Fruit fly (Drosophila melanogaster) whole organism, wandering third instar larva: Measurements from ENCODE around the gene beag.

Experiments
- Abd-B ChIP-seq: fragments of >200 bp; optimal IDR thresholded peaks from 2 replicates; lab custom pipeline; 2017; ENCODE audit warnings: missing biosample characterization, missing genetic modification characterization
- CG32264 ChIP-seq: fragments of 200-800 bp; sonication (Bioruptor generic); optimal IDR thresholded peaks from 2 replicates; lab custom pipeline; 2016; ENCODE audit warnings: missing biosample characterization, missing genetic modification characterization
- CG9705 ChIP-seq: fragments of 200-800 bp; sonication (Bioruptor generic); optimal IDR thresholded peaks from 2 replicates; lab custom pipeline; 2018; ENCODE audit warnings: missing biosample characterization, mild to moderate bottlenecking, missing genetic modification characterization
- CrebA ChIP-seq: fragments of 200-800 bp; sonication (Bioruptor generic); optimal IDR thresholded peaks from 2 replicates; lab custom pipeline; 2016; ENCODE audit warnings: missing biosample characterization, mild to moderate bottlenecking, missing genetic modification characterization, borderline replicate concordance
- Dfd ChIP-seq: fragments of >200 bp; optimal IDR thresholded peaks from 2 replicates; lab custom pipeline; 2017; ENCODE audit warnings: missing biosample characterization, missing genetic modification characterization
- Dif ChIP-seq: fragments of 200-275, 200-300 bp; sonication (Bioruptor generic); optimal IDR thresholded peaks from 2 replicates; lab custom pipeline; 2018; ENCODE audit warnings: missing biosample characterization, missing genetic modification characterization; ENCODE audit not compliant: partially characterized antibody
- HLH106 ChIP-seq: fragments of 200-800 bp; optimal IDR thresholded peaks from 3 replicates; lab custom pipeline; 2019; ENCODE audit warnings: missing biosample characterization, mild to moderate bottlenecking, missing genetic modification characterization, moderate library complexity
- Hnf4 ChIP-seq: fragments of 200-800 bp; sonication (Bioruptor generic); optimal IDR thresholded peaks from 2 replicates; lab custom pipeline; 2016; ENCODE audit warnings: missing biosample characterization, mild to moderate bottlenecking, missing genetic modification characterization
- Hr78 ChIP-seq: fragments of >200 bp; optimal IDR thresholded peaks from 2 replicates; lab custom pipeline; 2017; ENCODE audit warnings: missing biosample characterization, missing genetic modification characterization
- Hr83 ChIP-seq: fragments of 200-300 bp; sonication (Bioruptor generic); optimal IDR thresholded peaks from 2 replicates; lab custom pipeline; 2016; ENCODE audit warnings: missing biosample characterization, mild to moderate bottlenecking, missing genetic modification characterization, moderate library complexity; ENCODE audit not compliant: poor library complexity, severe bottlenecking
- Jra ChIP-seq: sonication (Bioruptor generic); optimal IDR thresholded peaks from 2 replicates; lab custom pipeline; 2016; ENCODE audit warnings: missing biosample characterization, missing genetic modification characterization
- Mio ChIP-seq: sonication (Bioruptor generic); optimal IDR thresholded peaks from 2 replicates; lab custom pipeline; 2016; ENCODE audit warnings: missing biosample characterization, missing genetic modification characterization
- Myc ChIP-seq: fragments of >200 bp; optimal IDR thresholded peaks from 2 replicates; lab custom pipeline; 2017
- N ChIP-seq: fragments of >200 bp; optimal IDR thresholded peaks from 2 replicates; lab custom pipeline; 2018; ENCODE audit warnings: missing biosample characterization, missing external identifiers, missing genetic modification characterization
- OdsH ChIP-seq: fragments of 200-800 bp; sonication (Bioruptor generic); optimal IDR thresholded peaks from 2 replicates; lab custom pipeline; 2016; ENCODE audit warnings: missing biosample characterization, mild to moderate bottlenecking, missing genetic modification characterization
- Rel ChIP-seq, 2 experiments: fragments of 200-800 bp; sonication (Bioruptor generic) in 1 of 2; optimal IDR thresholded peaks; 2 replicates in 1 of 2; 3 replicates in 1 of 2; lab custom pipeline; 2016 to 2019; ENCODE audit warnings: mild to moderate bottlenecking in 2 of 2, missing biosample characterization in 2 of 2, missing genetic modification characterization in 2 of 2, moderate library complexity in 1 of 2
- Sp1 ChIP-seq: fragments of 200-800 bp; sonication (Bioruptor generic); optimal IDR thresholded peaks from 3 replicates; lab custom pipeline; 2019; ENCODE audit warnings: missing biosample characterization, mild to moderate bottlenecking, missing genetic modification characterization, moderate library complexity
- Vsx2 ChIP-seq: fragments of 200-300, 225-300 bp; sonication (Bioruptor generic); optimal IDR thresholded peaks from 2 replicates; lab custom pipeline; 2018; ENCODE audit warnings: missing biosample characterization, missing genetic modification characterization; ENCODE audit not compliant: partially characterized antibody
- br ChIP-seq: fragments of 200-800 bp; sonication (Bioruptor generic); optimal IDR thresholded peaks from 2 replicates; lab custom pipeline; 2016; ENCODE audit warnings: missing biosample characterization, missing genetic modification characterization
- brk ChIP-seq: fragments of 200-800 bp; sonication (Bioruptor generic); optimal IDR thresholded peaks from 2 replicates; lab custom pipeline; 2016; ENCODE audit warnings: missing biosample characterization, mild to moderate bottlenecking, missing genetic modification characterization
- dl ChIP-seq, 2 experiments: fragments of 175-275, 200-275 bp in 1 of 2; fragments of 200-275 bp in 1 of 2; sonication (Bioruptor generic); optimal IDR thresholded peaks; lab custom pipeline; 2018; ENCODE audit warnings: mild to moderate bottlenecking in 2 of 2, missing biosample characterization in 2 of 2, missing genetic modification characterization in 2 of 2, moderate library complexity in 2 of 2; ENCODE audit not compliant: partially characterized antibody in 2 of 2, insufficient read depth in 1 of 2
- dmrt93B ChIP-seq: fragments of 200-800 bp; sonication (Bioruptor generic); optimal IDR thresholded peaks from 2 replicates; lab custom pipeline; 2018; ENCODE audit warnings: missing biosample characterization, mild to moderate bottlenecking, missing genetic modification characterization
- dsf ChIP-seq: sonication (Bioruptor generic); optimal IDR thresholded peaks from 2 replicates; lab custom pipeline; 2016; ENCODE audit warnings: missing biosample characterization, missing genetic modification characterization, borderline replicate concordance
- ey ChIP-seq: fragments of 200-800 bp; sonication (Bioruptor generic); optimal IDR thresholded peaks from 2 replicates; lab custom pipeline; 2016; ENCODE audit warnings: missing biosample characterization, missing genetic modification characterization
- foxo ChIP-seq, 2 experiments: fragments of 200-800 bp; sonication (Bioruptor generic); optimal IDR thresholded peaks; 2 replicates in 1 of 2; 3 replicates in 1 of 2; lab custom pipeline; 2016 to 2017; ENCODE audit warnings: missing biosample characterization in 2 of 2, missing genetic modification characterization in 2 of 2
- fru ChIP-seq: fragments of 200-800 bp; sonication (Bioruptor generic); optimal IDR thresholded peaks from 3 replicates; lab custom pipeline; 2016; ENCODE audit warnings: missing biosample characterization, mild to moderate bottlenecking, missing genetic modification characterization
- h ChIP-seq: fragments of 200-800 bp; sonication (Bioruptor generic); optimal IDR thresholded peaks from 3 replicates; lab custom pipeline; 2016; ENCODE audit warnings: missing biosample characterization, mild to moderate bottlenecking, missing genetic modification characterization
- jim ChIP-seq: fragments of 175-275, 200-325 bp; sonication (Bioruptor generic); optimal IDR thresholded peaks from 2 replicates; lab custom pipeline; 2016; ENCODE audit warnings: missing biosample characterization, mild to moderate bottlenecking, missing genetic modification characterization
- lola ChIP-seq: fragments of >200 bp; optimal IDR thresholded peaks from 2 replicates; lab custom pipeline; 2017; ENCODE audit warnings: missing biosample characterization, missing genetic modification characterization
- pan ChIP-seq: fragments of >200 bp; optimal IDR thresholded peaks from 2 replicates; lab custom pipeline; 2017
- psq ChIP-seq: fragments of 200-800 bp; sonication (Bioruptor generic); optimal IDR thresholded peaks from 3 replicates; lab custom pipeline; 2017; ENCODE audit warnings: missing biosample characterization, mild to moderate bottlenecking, missing genetic modification characterization, moderate library complexity
- rgr ChIP-seq: fragments of 200-800 bp; sonication (Bioruptor generic); optimal IDR thresholded peaks from 3 replicates; lab custom pipeline; 2016; ENCODE audit warnings: missing biosample characterization, mild to moderate bottlenecking, missing genetic modification characterization
- sage ChIP-seq: fragments of 200-800 bp; sonication (Bioruptor generic); optimal IDR thresholded peaks from 2 replicates; lab custom pipeline; 2016; ENCODE audit warnings: missing biosample characterization, mild to moderate bottlenecking, missing genetic modification characterization
- sv ChIP-seq: fragments of 200-800 bp; sonication (Bioruptor generic); optimal IDR thresholded peaks from 3 replicates; lab custom pipeline; 2016; ENCODE audit warnings: missing biosample characterization, missing genetic modification characterization
- tai ChIP-seq: sonication (Bioruptor generic); optimal IDR thresholded peaks from 2 replicates; lab custom pipeline; 2016; ENCODE audit warnings: missing biosample characterization, missing genetic modification characterization
- usp ChIP-seq: fragments of >200 bp; optimal IDR thresholded peaks from 2 replicates; lab custom pipeline; 2017; ENCODE audit warnings: missing biosample characterization, missing genetic modification characterization
- woc ChIP-seq: sonication (Bioruptor generic); optimal IDR thresholded peaks from 2 replicates; lab custom pipeline; 2016; ENCODE audit warnings: missing biosample characterization, mild to moderate bottlenecking, missing genetic modification characterization

beag gene

dm6 chr3R:9050519-9051119 is 14.3 kb downstream of the beag start, which contains the start of gene Nmdmc:
Nmdmc (minus strand) TSS chr3R:9050555.
- TF ChIP-seq Hnf4 (no peak), Myc (peak; percentile 69)

- TF ChIP-seq woc (GFP tag; lab: Kevin White, UChicago): peak; percentile 61
- no peak for TF ChIP-seq Dif (GFP tag; lab: Kevin White, UChicago)
- peak; percentile 5 for TF ChIP-seq rgr (GFP tag; lab: Kevin White, UChicago)
- TF ChIP-seq brk: peak; percentile 22
- TF ChIP-seq OdsH: peak; percentile 33
Measured at dm6 chr3R:9049091-9049981, 15.5 kb downstream of the beag start.

- no peak for TF ChIP-seq tai (GFP tag; lab: Kevin White, UChicago)
- peak; percentile 6 for TF ChIP-seq Myc
- peak; percentile 14 for TF ChIP-seq woc (GFP tag; lab: Kevin White, UChicago)
Measured at dm6 chr3R:9048466-9049072, 16.3 kb downstream of the beag start, which contains the start of gene Mst85C. Mst85C (plus strand) TSS chr3R:9048645.

- peak; percentile 48 for TF ChIP-seq CG9705 (GFP tag; lab: Kevin White, UChicago)
- TF ChIP-seq Jra (GFP tag; lab: Kevin White, UChicago): peak; percentile 91
- TF ChIP-seq h (GFP tag; lab: Kevin White, UChicago): peak; percentile 80
- TF ChIP-seq Myc: no peak
- no peak for TF ChIP-seq tai (GFP tag; lab: Kevin White, UChicago)
- TF ChIP-seq Rel (GFP tag; optimal IDR thresholded peaks at IDR 0.05; lab: Kevin White, UChicago): no peak
- no peak for TF ChIP-seq Rel (tag; optimal IDR thresholded peaks at IDR 0.05; lab: Kevin White, UChicago)
- no peak for TF ChIP-seq Hr78
- TF ChIP-seq Dfd (GFP tag; lab: Kevin White, UChicago): no peak
- TF ChIP-seq CrebA (GFP tag; lab: Kevin White, UChicago): no peak
- TF ChIP-seq HLH106 (tag; lab: Kevin White, UChicago): peak; percentile 86
- peak; percentile 75 for TF ChIP-seq Dif (GFP tag; lab: Kevin White, UChicago)
- no peak for TF ChIP-seq Abd-B
- TF ChIP-seq dl (GFP tag; optimal IDR thresholded peaks at IDR 0.05; lab: Kevin White, UChicago; ENCODE audit: insufficient read depth in 1 of 2, partially characterized antibody in 2 of 2): peak; percentile 14 to 71
- no peak for TF ChIP-seq pan
- peak; percentile 43 for TF ChIP-seq brk
- TF ChIP-seq Hnf4: peak; percentile 58
- TF ChIP-seq jim (GFP tag; lab: Kevin White, UChicago): no peak
- TF ChIP-seq Sp1 (GFP tag; lab: Kevin White, UChicago): peak; percentile 77
- TF ChIP-seq OdsH: peak; percentile 59
- TF ChIP-seq Hr83 (GFP tag; lab: Kevin White, UChicago): peak; percentile 27
- TF ChIP-seq CG32264 (GFP tag; lab: Kevin White, UChicago): no peak
- TF ChIP-seq sv (GFP tag; lab: Kevin White, UChicago): peak; percentile 48
- TF ChIP-seq br: peak; percentile 56
- peak; percentile 50 for TF ChIP-seq fru (GFP tag; lab: Kevin White, UChicago)
- TF ChIP-seq Mio (GFP tag; lab: Kevin White, UChicago): no peak
- peak; percentile 58 for TF ChIP-seq dmrt93B (GFP tag; lab: Kevin White, UChicago)
- no peak for TF ChIP-seq N (GFP tag; lab: Kevin White, UChicago)
- no peak for TF ChIP-seq lola (GFP tag; lab: Kevin White, UChicago)
- no peak for TF ChIP-seq usp (GFP tag; lab: Kevin White, UChicago)
- TF ChIP-seq ey (GFP tag; lab: Kevin White, UChicago): peak; percentile 4
- no peak for TF ChIP-seq dsf (GFP tag; lab: Kevin White, UChicago)
- TF ChIP-seq Vsx2 (GFP tag; lab: Kevin White, UChicago): no peak
- TF ChIP-seq psq: peak; percentile 66
- peak; percentile 10 to 62 for TF ChIP-seq foxo (GFP tag; optimal IDR thresholded peaks at IDR 0.05; lab: Kevin White, UChicago)
- TF ChIP-seq sage (GFP tag; lab: Kevin White, UChicago): no peak
- peak; percentile 54 for TF ChIP-seq woc (GFP tag; lab: Kevin White, UChicago)
- TF ChIP-seq rgr (GFP tag; lab: Kevin White, UChicago): peak; percentile 52
Measured at dm6 chr3R:9047561-9048465, 17.1 kb downstream of the beag start, which contains the start of gene Rel. Rel (minus strand) TSS chr3R:9047977.
